Fruit fly (Drosophila melanogaster): ENCODE measurements around the gene Drsl3.

The Drsl3 gene

DNA sequence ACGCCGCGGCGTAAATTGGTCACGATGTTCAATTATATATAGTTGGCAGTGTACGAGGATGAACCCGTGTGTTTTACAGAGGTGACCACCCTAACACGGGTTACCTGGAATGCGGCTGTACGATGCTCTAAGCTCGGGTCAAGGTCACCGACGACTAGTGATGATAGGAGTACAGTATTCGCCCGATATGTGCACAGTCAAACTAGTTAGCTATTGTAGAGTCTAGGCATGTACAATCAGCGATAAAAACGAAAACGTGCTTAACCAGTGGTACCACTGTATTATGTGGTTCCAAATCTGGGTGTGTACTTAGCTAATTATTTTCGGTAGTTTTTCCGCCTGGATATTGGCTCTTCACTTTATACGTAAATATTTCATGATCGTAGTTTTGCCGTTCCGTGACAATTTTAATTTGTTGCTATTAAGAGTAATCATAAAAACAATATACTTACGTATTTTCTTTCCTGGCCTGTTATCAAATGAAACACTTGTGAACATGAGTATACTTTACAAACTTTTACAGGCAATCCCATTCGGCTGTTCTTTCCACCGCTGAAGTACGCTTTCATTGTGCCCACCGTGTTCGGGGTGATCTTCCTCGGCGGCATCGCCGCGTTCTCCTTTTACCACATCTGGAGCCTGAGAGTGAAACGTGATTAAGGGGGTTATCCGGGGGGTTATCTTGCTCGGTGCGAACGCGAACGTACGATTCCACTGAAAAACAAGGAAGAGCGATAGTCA is 5.4 kb downstream of the Drsl3 start (continued):
- TF ChIP-seq D19A (tag; optimal IDR thresholded peaks at IDR 0.05) = no peak
- TF ChIP-seq esg (GFP tag; conservative IDR thresholded peaks at IDR 0.05) = no peak
- TF ChIP-seq lab (GFP tag; optimal IDR thresholded peaks at IDR 0.05) = peak; percentile 50
- no peak for TF ChIP-seq Myb (GFP tag; optimal IDR thresholded peaks at IDR 0.05)
- no peak for TF ChIP-seq cg (GFP tag; optimal IDR thresholded peaks at IDR 0.05)
- no peak for TF ChIP-seq CG1024 (GFP tag; IDR thresholded peaks at IDR 0.05)
- TF ChIP-seq CG18262 (tag; optimal IDR thresholded peaks at IDR 0.05) = no peak
- TF ChIP-seq CG9876 (GFP tag; optimal IDR thresholded peaks at IDR 0.05) = no peak
- no peak for TF ChIP-seq ewg (GFP tag; optimal IDR thresholded peaks at IDR 0.05)
- TF ChIP-seq CG1529 (GFP tag; optimal IDR thresholded peaks at IDR 0.05) = no peak
- TF ChIP-seq Med (GFP tag) = peak; percentile 76
- no peak for TF ChIP-seq Bteb2 (GFP tag; optimal IDR thresholded peaks at IDR 0.05)
- no peak for TF ChIP-seq CG10321 (GFP tag; IDR thresholded peaks at IDR 0.05)
- TF ChIP-seq CG12744 (GFP tag; optimal IDR thresholded peaks at IDR 0.05) = no peak
- no peak for TF ChIP-seq ap (GFP tag; IDR thresholded peaks at IDR 0.05)
- no peak for TF ChIP-seq rib (GFP tag; IDR thresholded peaks at IDR 0.05)
- peak; percentile 10 for TF ChIP-seq caup (GFP tag; optimal IDR thresholded peaks at IDR 0.05; ENCODE audit: severe bottlenecking)
- no peak for TF ChIP-seq phol (tag; optimal IDR thresholded peaks at IDR 0.05)
- TF ChIP-seq CG2678 (tag; optimal IDR thresholded peaks at IDR 0.05) = peak; percentile 36
- no peak for TF ChIP-seq ems (GFP tag; optimal IDR thresholded peaks at IDR 0.05)
- no peak for TF ChIP-seq CG10366 (GFP tag; IDR thresholded peaks at IDR 0.05)
- TF ChIP-seq CG9932 (GFP tag; IDR thresholded peaks at IDR 0.05) = 0 out of 2 replicates have a peak, but pooled peaks have one; percentile 32
- TF ChIP-seq dati (GFP tag; IDR thresholded peaks at IDR 0.05) = no peak
- TF ChIP-seq CG15601 (tag; optimal IDR thresholded peaks at IDR 0.05) = no peak
- peak; percentile 48; the same call in 2 of the 3 replicates for TF ChIP-seq dysf (GFP tag; IDR thresholded peaks at IDR 0.05)
- TF ChIP-seq pum (GFP tag; optimal IDR thresholded peaks at IDR 0.05) = no peak
- no peak for TF ChIP-seq da (GFP tag; optimal IDR thresholded peaks at IDR 0.05)
- TF ChIP-seq az2 (GFP tag; optimal IDR thresholded peaks at IDR 0.05) = peak; percentile 10
- TF ChIP-seq CG11723 (GFP tag; optimal IDR thresholded peaks at IDR 0.05) = no peak
- TF ChIP-seq Lim3 (GFP tag; IDR thresholded peaks at IDR 0.05) = no peak
- no peak for TF ChIP-seq CG11093 (GFP tag; IDR thresholded peaks at IDR 0.05)
- TF ChIP-seq Jarid2 (GFP tag; optimal IDR thresholded peaks at IDR 0.05) = no peak
- no peak for TF ChIP-seq CG16779 (GFP tag; IDR thresholded peaks at IDR 0.05)
- TF ChIP-seq CG10565 (GFP tag; optimal IDR thresholded peaks at IDR 0.05) = no peak
- no peak for TF ChIP-seq CG12942 (GFP tag; optimal IDR thresholded peaks at IDR 0.05)
- no peak for TF ChIP-seq CG9797 (GFP tag; optimal IDR thresholded peaks at IDR 0.05)
- no peak for TF ChIP-seq bigmax (GFP tag; optimal IDR thresholded peaks at IDR 0.05)
- TF ChIP-seq CG8290 (GFP tag; optimal IDR thresholded peaks at IDR 0.05) = no peak
- peak in 1 of 2 experiments; percentile 75 for TF ChIP-seq CG8290 (tag; optimal IDR thresholded peaks at IDR 0.05)
- no peak for TF ChIP-seq CG6854 (GFP tag; optimal IDR thresholded peaks at IDR 0.05)
- no peak for TF ChIP-seq sna (GFP tag; IDR thresholded peaks at IDR 0.05; ENCODE audit: partially characterized antibody)
- no peak for TF ChIP-seq CG18476 (GFP tag; optimal IDR thresholded peaks at IDR 0.05)
- no peak for TF ChIP-seq aop (GFP tag; IDR thresholded peaks at IDR 0.05)
- TF ChIP-seq en (GFP tag; optimal IDR thresholded peaks at IDR 0.05) = no peak
- TF ChIP-seq sens (GFP tag) = peak; percentile 75
- no peak for TF ChIP-seq lola (GFP tag; optimal IDR thresholded peaks at IDR 0.05)
- TF ChIP-seq Mes4 (GFP tag; optimal IDR thresholded peaks at IDR 0.05) = no peak
- no peak for TF ChIP-seq gsb (GFP tag; IDR thresholded peaks at IDR 0.05)
- no peak for TF ChIP-seq disco-r (GFP tag; optimal IDR thresholded peaks at IDR 0.05)
- TF ChIP-seq abd-A (tag; optimal IDR thresholded peaks at IDR 0.05) = no peak
- no peak for TF ChIP-seq CG8765 (GFP tag; IDR thresholded peaks at IDR 0.05)
